Worm (Caenorhabditis elegans): ENCODE results near the gene clec-139.

clec-139 gene

ce11 chrII:4579920-4580474, 41.6 kb downstream of the clec-139 start:
- TF ChIP-seq ztf-4 (tag; optimal IDR thresholded peaks at IDR 0.05) (no peak), egl-5 (tag; optimal IDR thresholded peaks at IDR 0.05) (no peak), pha-4 (tag; optimal IDR thresholded peaks at IDR 0.05) (peak; percentile 77)

ce11 chrII:4579375-4579774, 42.2 kb downstream of the clec-139 start:
- TF ChIP-seq sea-2 (GFP tag; optimal IDR thresholded peaks at IDR 0.05) (no peak), unc-62 (GFP tag; optimal IDR thresholded peaks at IDR 0.05) (peak; percentile 58)

- TF ChIP-seq skn-1 (tag; optimal IDR thresholded peaks at IDR 0.05), result no peak
- TF ChIP-seq fkh-2 (tag; optimal IDR thresholded peaks at IDR 0.05), result no peak
- TF ChIP-seq ama-1 (optimal IDR thresholded peaks at IDR 0.05), result no peak
- no peak for TF ChIP-seq nhr-12 (tag; optimal IDR thresholded peaks at IDR 0.05)
- TF ChIP-seq fkh-10 (GFP tag; optimal IDR thresholded peaks at IDR 0.05), result no peak
- TF ChIP-seq snpc-4 (tag; optimal IDR thresholded peaks at IDR 0.05), result no peak
- no peak for TF ChIP-seq pha-4 (tag; optimal IDR thresholded peaks at IDR 0.05)
- no peak for TF ChIP-seq egl-5 (tag; optimal IDR thresholded peaks at IDR 0.05)
- TF ChIP-seq lsy-12 (tag; optimal IDR thresholded peaks at IDR 0.05), result no peak
- no peak for TF ChIP-seq ztf-4 (tag; optimal IDR thresholded peaks at IDR 0.05)
- TF ChIP-seq nhr-25 (tag; optimal IDR thresholded peaks at IDR 0.05), result no peak
- no peak for TF ChIP-seq ztf-11 (tag; optimal IDR thresholded peaks at IDR 0.05)
- TF ChIP-seq nhr-77 (tag; optimal IDR thresholded peaks at IDR 0.05), result no peak
- TF ChIP-seq elt-3 (tag; optimal IDR thresholded peaks at IDR 0.05), result no peak
- no peak for TF ChIP-seq mml-1 (tag; optimal IDR thresholded peaks at IDR 0.05)
- no peak for TF ChIP-seq nhr-28 (tag; optimal IDR thresholded peaks at IDR 0.05)
Observed at ce11 chrII:4577391-4577790, 44.2 kb downstream of the clec-139 start.

ce11 chrII:4575579-4575978, 46.0 kb downstream of the clec-139 start:
- TF ChIP-seq nhr-28 (tag; optimal IDR thresholded peaks at IDR 0.05), result no peak
- TF ChIP-seq nhr-67 (tag; optimal IDR thresholded peaks at IDR 0.05), result no peak
- TF ChIP-seq mdl-1 (tag; optimal IDR thresholded peaks at IDR 0.05), result no peak
- TF ChIP-seq egl-27 (tag; optimal IDR thresholded peaks at IDR 0.05), result no peak
- no peak for TF ChIP-seq lin-15B (tag; optimal IDR thresholded peaks at IDR 0.05)
- no peak for TF ChIP-seq nhr-77 (tag; optimal IDR thresholded peaks at IDR 0.05)
- TF ChIP-seq lsy-12 (tag; optimal IDR thresholded peaks at IDR 0.05), result peak; percentile 25
- no peak for TF ChIP-seq elt-2 (tag; optimal IDR thresholded peaks at IDR 0.05)
- no peak for TF ChIP-seq pqm-1 (tag; optimal IDR thresholded peaks at IDR 0.05)
- no peak for TF ChIP-seq unc-39 (tag; optimal IDR thresholded peaks at IDR 0.05)
- no peak for TF ChIP-seq sea-2 (GFP tag; optimal IDR thresholded peaks at IDR 0.05)
- TF ChIP-seq lin-39 (tag; optimal IDR thresholded peaks at IDR 0.05), result peak; percentile 79

- no peak for TF ChIP-seq ZK546.5 (tag; optimal IDR thresholded peaks at IDR 0.05)
- TF ChIP-seq unc-62 (GFP tag; optimal IDR thresholded peaks at IDR 0.05), result no peak
- no peak for TF ChIP-seq daf-12 (tag; optimal IDR thresholded peaks at IDR 0.05)
- no peak for TF ChIP-seq nhr-76 (tag; optimal IDR thresholded peaks at IDR 0.05)
Observed at ce11 chrII:4574658-4575057, 46.9 kb downstream of the clec-139 start.

ce11 chrII:4573084-4573483, 48.5 kb downstream of the clec-139 start:
- no peak for TF ChIP-seq ceh-28 (tag; optimal IDR thresholded peaks at IDR 0.05)
- TF ChIP-seq elt-1 (tag; optimal IDR thresholded peaks at IDR 0.05), result peak; percentile 79
- TF ChIP-seq nhr-25 (tag; optimal IDR thresholded peaks at IDR 0.05), result peak; percentile 4

- TF ChIP-seq nfya-1 (tag; optimal IDR thresholded peaks at IDR 0.05; ENCODE audit: insufficient read depth) (no peak), ceh-82 (tag; optimal IDR thresholded peaks at IDR 0.05) (no peak), fos-1 (tag; optimal IDR thresholded peaks at IDR 0.05) (no peak), unc-62 (GFP tag; optimal IDR thresholded peaks at IDR 0.05) (no peak)
Observed at ce11 chrII:4572579-4572978, 49.0 kb downstream of the clec-139 start.
